Fruit fly (Drosophila melanogaster): ENCODE results near the gene CG7560.

DNA sequence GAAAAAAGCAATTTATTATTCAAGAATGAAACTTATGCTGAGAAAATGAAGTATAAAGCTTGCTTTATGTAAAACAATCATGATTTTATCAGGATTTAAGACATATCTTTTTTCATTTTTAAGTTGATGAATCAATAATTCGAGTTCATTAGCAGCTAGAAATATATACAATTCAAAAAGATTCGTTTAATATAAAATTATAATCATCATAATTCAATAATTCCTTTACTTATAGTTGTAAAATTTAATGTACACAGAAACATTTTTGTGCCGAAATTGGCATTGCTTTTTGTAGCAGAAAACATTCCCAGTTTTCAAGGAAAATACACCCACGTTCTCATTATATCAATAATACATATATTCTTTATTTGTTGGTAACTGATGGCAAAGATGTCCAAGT lies 30.6 kb upstream of the CG7560 start, which contains the start of gene CG11726:
- no peak for TF ChIP-seq Eip75B (GFP tag; optimal IDR thresholded peaks at IDR 0.05)
- no peak for TF ChIP-seq dsx (GFP tag; optimal IDR thresholded peaks at IDR 0.05; ENCODE audit: poor library complexity, severe bottlenecking)
- TF ChIP-seq OdsH (GFP tag; optimal IDR thresholded peaks at IDR 0.05): no peak
- TF ChIP-seq CG8119 (GFP tag; IDR thresholded peaks at IDR 0.05): no peak

Data from whole organism, prepupa.